Worm (Caenorhabditis elegans): Measurements from ENCODE around the gene F07A11.5.

DNA sequence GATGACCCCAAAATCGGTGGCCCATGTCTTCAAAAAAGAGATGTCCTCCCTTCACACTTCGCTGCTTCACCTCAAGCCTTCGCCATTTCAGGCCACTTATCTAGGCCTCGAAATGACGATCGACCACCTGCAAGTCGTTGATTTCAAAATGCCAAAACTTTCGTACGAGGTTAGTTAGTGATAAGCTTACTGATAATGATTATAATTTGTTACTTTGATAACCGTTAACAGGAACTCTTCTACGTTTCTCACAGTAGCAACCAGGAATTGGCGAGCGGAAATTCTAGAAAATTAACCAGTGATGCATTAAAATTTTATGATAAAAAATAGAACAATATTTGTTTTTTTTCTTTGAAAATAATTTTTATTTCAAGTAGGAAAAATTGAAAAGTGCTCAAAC is 34.8 kb downstream of the F07A11.5 start:
- no peak for TF ChIP-seq him-1 (tag; optimal IDR thresholded peaks at IDR 0.05)
- no peak for TF ChIP-seq dao-5 (tag; optimal IDR thresholded peaks at IDR 0.05)
